Worm (Caenorhabditis elegans) whole organism, L4 larva: Measurements from ENCODE around the gene sqt-1.

ENCODE experiments used
- F26F4.8 ChIP-seq: fragments of 200-800 bp; sonication (Bioruptor generic); conservative IDR thresholded peaks from 2 replicates; pipeline ENCODE4 v1.3.6; 2022; ENCODE audit warnings: missing genetic modification characterization, missing compliant biosample characterization
- ceh-20 ChIP-seq: fragments of 200-800 bp; sonication (Bioruptor generic); IDR thresholded peaks from 2 replicates; pipeline ENCODE4 v1.3.6; 2022; ENCODE audit warnings: missing genetic modification reagents, missing genetic modification characterization, missing compliant biosample characterization
- dmd-8 ChIP-seq: fragments of 200-800 bp; sonication (Bioruptor generic); IDR thresholded peaks from 2 replicates; pipeline ENCODE4 v1.3.6; 2022; ENCODE audit warnings: missing genetic modification characterization, missing compliant biosample characterization
- nhr-11 ChIP-seq: fragments of 150-350 bp; optimal IDR thresholded peaks from 2 replicates; lab custom pipeline; 2014; ENCODE audit warnings: missing biosample characterization, missing genetic modification characterization
- pha-4 ChIP-seq, 2 experiments: fragments of 150-350 bp in 1 of 2; fragments of 200-800 bp in 1 of 2; sonication (Bioruptor generic) in 1 of 2; IDR thresholded peaks in 1 of 2; optimal IDR thresholded peaks in 1 of 2; 2 replicates each; pipeline versions ENCODE4 v1.3.6 to Lab custom; 2014 to 2022; ENCODE audit warnings: missing genetic modification characterization in 2 of 2, missing genetic modification reagents in 2 of 2, missing biosample characterization in 1 of 2, missing compliant biosample characterization in 1 of 2

ce11 chrII:11386950-11387349, 49.3 kb upstream of the sqt-1 start:
- TF ChIP-seq pha-4 (GFP tag; IDR thresholded peaks at IDR 0.05; lab: Robert Waterston, UW) (no peak), pha-4 (tag; optimal IDR thresholded peaks at IDR 0.05; lab: Kevin White, UChicago) (no peak), F26F4.8 (GFP tag; lab: Robert Waterston, UW) (no peak), ceh-20 (no peak), dmd-8 (GFP tag; lab: Robert Waterston, UW) (no peak), nhr-11 (tag; lab: Kevin White, UChicago) (no peak)
